Worm (Caenorhabditis elegans) whole organism, late embryonic: ENCODE measurements around the gene ZK742.4.
A peak's percentile ranks its signal among the peaks of the same experiment; 100 is the strongest.

Experiments used
- C08G9.2 ChIP-seq: sonication (generic microtip); optimal IDR thresholded peaks from 2 replicates; lab custom pipeline; 2016; ENCODE audit warnings: mild to moderate bottlenecking, missing genetic modification characterization, moderate library complexity, missing compliant biosample characterization
- C38D4.7 ChIP-seq: fragments of 200-800 bp; sonication (Bioruptor generic); optimal IDR thresholded peaks from 2 replicates; lab custom pipeline; 2018; ENCODE audit warnings: mild to moderate bottlenecking, missing genetic modification characterization, moderate library complexity, missing compliant biosample characterization
- ahr-1 ChIP-seq: sonication (generic microtip); optimal IDR thresholded peaks from 2 replicates; lab custom pipeline; 2016; ENCODE audit warnings: missing genetic modification characterization, missing compliant biosample characterization
- ceh-14 ChIP-seq: sonication (generic microtip); optimal IDR thresholded peaks from 2 replicates; lab custom pipeline; 2016; ENCODE audit warnings: missing genotype, missing genetic modification characterization, missing compliant biosample characterization
- ceh-18 ChIP-seq: sonication (generic microtip); optimal IDR thresholded peaks from 2 replicates; lab custom pipeline; 2016; ENCODE audit warnings: missing genetic modification characterization, missing compliant biosample characterization
- ceh-31 ChIP-seq: sonication (generic microtip); optimal IDR thresholded peaks from 2 replicates; lab custom pipeline; 2016; ENCODE audit warnings: missing genetic modification characterization, missing compliant biosample characterization
- ceh-34 ChIP-seq: sonication (generic microtip); optimal IDR thresholded peaks from 2 replicates; lab custom pipeline; 2016; ENCODE audit warnings: mild to moderate bottlenecking, missing genetic modification characterization, missing compliant biosample characterization
- ceh-45 ChIP-seq: fragments of 200-800 bp; sonication (Bioruptor generic); IDR thresholded peaks from 2 replicates; pipeline ENCODE4 v1.3.6; 2022; ENCODE audit warnings: missing genetic modification reagents, missing genetic modification characterization, missing compliant biosample characterization
- ceh-48 ChIP-seq: sonication (generic microtip); optimal IDR thresholded peaks from 2 replicates; lab custom pipeline; 2016; ENCODE audit warnings: missing genetic modification characterization, inconsistent platforms, missing compliant biosample characterization
- ceh-9 ChIP-seq: sonication (generic microtip); optimal IDR thresholded peaks from 2 replicates; lab custom pipeline; 2016; ENCODE audit warnings: mild to moderate bottlenecking, missing genetic modification characterization, inconsistent platforms, missing compliant biosample characterization
- dmd-4 ChIP-seq: sonication (generic microtip); optimal IDR thresholded peaks from 2 replicates; lab custom pipeline; 2016; ENCODE audit warnings: borderline replicate concordance, missing genetic modification characterization, missing compliant biosample characterization
- dve-1 ChIP-seq: sonication (generic microtip); optimal IDR thresholded peaks from 2 replicates; lab custom pipeline; 2017; ENCODE audit warnings: antibody characterized with exemption, mild to moderate bottlenecking, missing genetic modification characterization, missing compliant biosample characterization
- elt-2 ChIP-seq: sonication (generic microtip); optimal IDR thresholded peaks from 2 replicates; lab custom pipeline; 2016; ENCODE audit warnings: missing genetic modification reagents, missing genetic modification characterization, missing compliant biosample characterization
- ets-4 ChIP-seq: sonication (generic microtip); optimal IDR thresholded peaks from 2 replicates; lab custom pipeline; 2016; ENCODE audit warnings: missing genetic modification characterization, missing compliant biosample characterization
- fax-1 ChIP-seq: sonication (generic microtip); optimal IDR thresholded peaks from 2 replicates; lab custom pipeline; 2016; ENCODE audit warnings: missing genotype, missing genetic modification characterization, missing compliant biosample characterization
- fkh-10 ChIP-seq: fragments of 150-350 bp; optimal IDR thresholded peaks from 2 replicates; lab custom pipeline; 2014; ENCODE audit warnings: missing biosample characterization, missing genetic modification reagents, missing genetic modification characterization
- fkh-6 ChIP-seq: sonication (generic microtip); optimal IDR thresholded peaks from 2 replicates; lab custom pipeline; 2016; ENCODE audit warnings: missing genetic modification characterization, missing compliant biosample characterization
- gmeb-2 ChIP-seq: sonication (generic microtip); optimal IDR thresholded peaks from 2 replicates; lab custom pipeline; 2016; ENCODE audit warnings: missing genetic modification characterization, inconsistent platforms, missing compliant biosample characterization
- hlh-13 ChIP-seq: fragments of 200-800 bp; sonication (Bioruptor generic); optimal IDR thresholded peaks from 2 replicates; lab custom pipeline; 2018; ENCODE audit warnings: mild to moderate bottlenecking, missing genetic modification characterization, missing compliant biosample characterization
- hlh-8 ChIP-seq: sonication (generic microtip); optimal IDR thresholded peaks from 2 replicates; lab custom pipeline; 2016; ENCODE audit warnings: missing genotype, missing genetic modification characterization, missing compliant biosample characterization
- lim-6 ChIP-seq: sonication (generic microtip); optimal IDR thresholded peaks from 2 replicates; lab custom pipeline; 2016; ENCODE audit warnings: missing genetic modification characterization, missing compliant biosample characterization
- lin-11 ChIP-seq: fragments of 200-800 bp; sonication (Bioruptor generic); optimal IDR thresholded peaks from 2 replicates; lab custom pipeline; 2018; ENCODE audit warnings: mild to moderate bottlenecking, missing genetic modification characterization, missing compliant biosample characterization
- madf-2 ChIP-seq: sonication (generic microtip); optimal IDR thresholded peaks from 2 replicates; lab custom pipeline; 2017; ENCODE audit warnings: missing genetic modification characterization, missing compliant biosample characterization
- mec-3 ChIP-seq: sonication (generic microtip); optimal IDR thresholded peaks from 2 replicates; lab custom pipeline; 2016; ENCODE audit warnings: borderline replicate concordance, missing genetic modification characterization, missing compliant biosample characterization
- nfya-1 ChIP-seq: sonication (generic microtip); optimal IDR thresholded peaks from 2 replicates; lab custom pipeline; 2017; ENCODE audit warnings: missing genetic modification characterization, mild to moderate bottlenecking, missing compliant biosample characterization, antibody characterized with exemption, moderate library complexity
- nhr-11 ChIP-seq: fragments of 150-350 bp; optimal IDR thresholded peaks from 2 replicates; lab custom pipeline; 2014; ENCODE audit warnings: missing biosample characterization, missing genetic modification characterization
- npax-4 ChIP-seq: sonication (generic microtip); optimal IDR thresholded peaks from 2 replicates; lab custom pipeline; 2016; ENCODE audit warnings: missing genetic modification characterization, missing compliant biosample characterization
- pag-3 ChIP-seq: sonication (generic microtip); optimal IDR thresholded peaks from 2 replicates; lab custom pipeline; 2016; ENCODE audit warnings: missing compliant biosample characterization, missing genetic modification characterization, borderline replicate concordance
- pat-9 ChIP-seq: fragments of 200-800 bp; sonication (Bioruptor generic); optimal IDR thresholded peaks from 2 replicates; lab custom pipeline; 2018; ENCODE audit warnings: mild to moderate bottlenecking, missing genetic modification characterization, moderate library complexity, missing compliant biosample characterization
- pax-1 ChIP-seq: fragments of 150-350 bp; optimal IDR thresholded peaks from 2 replicates; lab custom pipeline; 2014; ENCODE audit warnings: missing biosample characterization, missing genetic modification characterization
- pros-1 ChIP-seq: fragments of 150-350 bp; optimal IDR thresholded peaks from 2 replicates; lab custom pipeline; 2014; ENCODE audit warnings: missing biosample characterization, missing genetic modification reagents, missing genetic modification characterization
- ref-2 ChIP-seq: sonication (generic microtip); optimal IDR thresholded peaks from 2 replicates; lab custom pipeline; 2016; ENCODE audit warnings: missing genetic modification characterization, missing compliant biosample characterization
- rnt-1 ChIP-seq: sonication (generic microtip); optimal IDR thresholded peaks from 2 replicates; lab custom pipeline; 2016; ENCODE audit warnings: missing genetic modification characterization, missing compliant biosample characterization
- sox-4 ChIP-seq: sonication (generic microtip); optimal IDR thresholded peaks from 2 replicates; lab custom pipeline; 2017; ENCODE audit warnings: mild to moderate bottlenecking, missing genetic modification characterization, inconsistent platforms, missing compliant biosample characterization
- tbx-2 ChIP-seq: sonication (generic microtip); optimal IDR thresholded peaks from 2 replicates; lab custom pipeline; 2016; ENCODE audit warnings: missing genetic modification characterization, missing compliant biosample characterization
- tbx-7 ChIP-seq: sonication (generic microtip); optimal IDR thresholded peaks from 2 replicates; lab custom pipeline; 2016; ENCODE audit warnings: missing genotype, missing genetic modification characterization, missing compliant biosample characterization
- unc-3 ChIP-seq, 2 experiments: fragments of 200-800 bp in 1 of 2; sonication (Bioruptor generic) in 1 of 2; sonication (generic microtip) in 1 of 2; conservative IDR thresholded peaks in 1 of 2; optimal IDR thresholded peaks in 1 of 2; 2 replicates each; pipeline versions ENCODE4 v1.3.6 to Lab custom; 2016 to 2022; ENCODE audit warnings: missing compliant biosample characterization in 2 of 2, missing genetic modification characterization in 2 of 2, missing genetic modification reagents in 1 of 2
- unc-42 ChIP-seq: sonication (generic microtip); optimal IDR thresholded peaks from 2 replicates; lab custom pipeline; 2016; ENCODE audit warnings: missing genotype, missing genetic modification characterization, missing compliant biosample characterization
- unc-55 ChIP-seq: sonication (generic microtip); optimal IDR thresholded peaks from 2 replicates; lab custom pipeline; 2017; ENCODE audit warnings: missing biosample characterization, missing genetic modification reagents, missing genetic modification characterization
- zip-5 ChIP-seq: sonication (generic microtip); optimal IDR thresholded peaks from 2 replicates; lab custom pipeline; 2016; ENCODE audit warnings: missing genetic modification characterization, missing compliant biosample characterization
- ztf-16 ChIP-seq: sonication (generic microtip); optimal IDR thresholded peaks from 2 replicates; lab custom pipeline; 2017; ENCODE audit warnings: missing genetic modification characterization, missing compliant biosample characterization

The ZK742.4 gene

DNA sequence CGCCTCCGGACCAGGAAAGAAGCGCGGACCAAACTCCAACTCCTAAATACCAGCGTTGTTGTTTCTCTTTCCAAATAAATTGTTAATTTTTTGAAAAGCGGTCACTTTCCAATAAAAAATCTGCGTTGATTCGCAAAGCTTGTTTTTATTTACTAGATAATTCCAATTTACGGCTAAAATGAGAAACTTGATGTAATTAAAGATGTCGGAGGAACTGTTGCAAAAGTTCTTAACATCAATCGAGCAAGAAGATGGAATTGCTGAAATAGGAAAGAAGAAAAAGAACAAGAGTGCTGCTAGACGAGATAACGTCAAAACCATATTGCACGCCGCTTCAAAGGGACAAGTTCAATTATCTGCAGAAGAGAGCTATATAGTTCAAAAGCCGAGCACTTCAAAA is 34.5 kb downstream of the ZK742.4 start, which contains the start of gene C26F1.3:
Gene C26F1.3, plus strand, starts transcription at position 203 of the 400 bp plus-strand sequence.
- TF ChIP-seq hlh-8 (tag; lab: Kevin White, UChicago) (no peak), ceh-31 (no peak), pag-3 (no peak), lim-6 (tag; lab: Kevin White, UChicago) (no peak), fkh-10 (GFP tag; lab: Kevin White, UChicago) (no peak), elt-2 (tag; lab: Kevin White, UChicago) (no peak), ceh-9 (tag; lab: Kevin White, UChicago) (no peak), unc-42 (tag; lab: Kevin White, UChicago) (no peak), ceh-45 (GFP tag; lab: Robert Waterston, UW) (no peak), ahr-1 (no peak), ceh-14 (tag; lab: Kevin White, UChicago) (no peak), unc-3 (GFP tag; conservative IDR thresholded peaks at IDR 0.05; lab: Robert Waterston, UW) (no peak), unc-3 (tag; optimal IDR thresholded peaks at IDR 0.05; lab: Kevin White, UChicago) (no peak), sox-4 (tag; lab: Kevin White, UChicago) (no peak), gmeb-2 (tag; lab: Kevin White, UChicago) (no peak), C08G9.2 (no peak), mec-3 (no peak), tbx-7 (tag; lab: Kevin White, UChicago) (no peak), dmd-4 (no peak), ceh-34 (tag; lab: Kevin White, UChicago) (no peak), nhr-11 (tag; lab: Kevin White, UChicago) (no peak)

DNA sequence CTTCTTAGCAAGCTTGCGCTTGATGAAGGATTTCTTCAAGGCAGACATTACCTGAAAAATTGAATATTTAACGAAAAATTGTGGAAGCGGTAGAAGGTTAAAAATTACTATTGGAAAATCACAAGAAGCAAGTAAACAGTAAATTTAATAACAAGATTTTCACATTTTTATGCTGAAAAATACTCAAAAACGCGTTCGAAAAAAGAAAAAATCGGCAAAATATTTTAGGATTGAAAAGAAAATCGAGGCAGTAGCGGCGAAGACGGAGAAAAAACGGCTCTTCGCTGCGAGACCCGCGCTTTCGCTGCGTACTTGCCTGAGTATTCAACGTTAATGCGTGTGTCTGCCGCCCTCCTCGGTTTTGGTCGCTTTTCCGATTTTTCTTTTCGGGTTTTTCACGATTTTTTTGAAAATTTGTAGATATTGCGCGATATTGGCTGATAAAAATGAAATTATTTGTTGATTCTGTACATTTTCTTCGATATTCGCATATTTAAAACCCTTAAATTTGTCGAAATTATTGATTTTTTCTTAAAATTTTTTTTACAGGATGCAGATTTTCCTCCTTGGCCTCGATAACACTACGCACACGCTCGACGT is 35.5 kb downstream of the ZK742.4 start, which contains the start of the genes rpl-39 and rps-30:
Gene rpl-39, minus strand, starts transcription at position 51 of the 600 bp plus-strand sequence.
Gene rps-30, plus strand, starts transcription at position 550 of the 600 bp plus-strand sequence.
- TF ChIP-seq dmd-4 (no peak), pros-1 (peak; percentile 53), hlh-8 (tag; lab: Kevin White, UChicago) (no peak), pax-1 (tag; lab: Kevin White, UChicago) (peak; percentile 54), nhr-11 (tag; lab: Kevin White, UChicago) (no peak), tbx-2 (tag; lab: Kevin White, UChicago) (peak; percentile 63), unc-55 (peak; percentile 49), zip-5 (tag; lab: Kevin White, UChicago) (no peak), hlh-13 (GFP tag; lab: Kevin White, UChicago) (no peak), fkh-6 (tag; lab: Kevin White, UChicago) (no peak), gmeb-2 (tag; lab: Kevin White, UChicago) (no peak), madf-2 (peak; percentile 6), fax-1 (tag; lab: Kevin White, UChicago) (no peak), C08G9.2 (no peak), elt-2 (tag; lab: Kevin White, UChicago) (peak; percentile 46), ceh-34 (tag; lab: Kevin White, UChicago) (peak; percentile 20), rnt-1 (tag; lab: Kevin White, UChicago) (peak; percentile 73), lin-11 (tag; lab: Kevin White, UChicago) (no peak), ceh-9 (tag; lab: Kevin White, UChicago) (no peak), ceh-18 (tag; lab: Kevin White, UChicago) (peak; percentile 71), ztf-16 (tag; lab: Kevin White, UChicago) (peak; percentile 28), C38D4.7 (GFP tag; lab: Kevin White, UChicago) (no peak), dve-1 (tag; lab: Kevin White, UChicago) (peak; percentile 68), ceh-31 (peak; percentile 60), npax-4 (tag; lab: Kevin White, UChicago) (no peak), pat-9 (tag; lab: Kevin White, UChicago) (no peak), ref-2 (tag; lab: Kevin White, UChicago) (peak; percentile 13), nfya-1 (tag; lab: Kevin White, UChicago) (peak; percentile 83), ceh-48 (tag; lab: Kevin White, UChicago) (no peak), unc-42 (tag; lab: Kevin White, UChicago) (peak; percentile 39), ets-4 (peak; percentile 16), unc-3 (GFP tag; conservative IDR thresholded peaks at IDR 0.05; lab: Robert Waterston, UW) (no peak), unc-3 (tag; optimal IDR thresholded peaks at IDR 0.05; lab: Kevin White, UChicago) (peak; percentile 46)
